Worm (Caenorhabditis elegans): Measurements from ENCODE around the gene rexd-1.

The rexd-1 gene

ce11 chrIII:1799407-1799806, 34.9 kb upstream of the rexd-1 start:
- TF ChIP-seq lin-13 (tag; optimal IDR thresholded peaks at IDR 0.05) (no peak), lsy-2 (tag; optimal IDR thresholded peaks at IDR 0.05) (no peak), zip-8 (tag; optimal IDR thresholded peaks at IDR 0.05) (peak; percentile 60)

- TF ChIP-seq elt-3 (tag; optimal IDR thresholded peaks at IDR 0.05) (no peak), unc-39 (tag; optimal IDR thresholded peaks at IDR 0.05) (no peak)
These were observed 31.3 kb upstream of the rexd-1 start for ce11 chrIII:1803000-1803399.

- TF ChIP-seq sptf-1 (tag; optimal IDR thresholded peaks at IDR 0.05) (peak; percentile 27), lin-13 (tag; optimal IDR thresholded peaks at IDR 0.05) (no peak)
These were observed 29.8 kb upstream of the rexd-1 start for ce11 chrIII:1804477-1804876.

ce11 chrIII:1805415-1806008, 28.8 kb upstream of the rexd-1 start:
- TF ChIP-seq ceh-83 (GFP tag; optimal IDR thresholded peaks at IDR 0.05) (no peak), ces-1 (GFP tag; optimal IDR thresholded peaks at IDR 0.05) (peak; percentile 35)

- no peak for TF ChIP-seq bed-3 (GFP tag; optimal IDR thresholded peaks at IDR 0.05)
- TF ChIP-seq ham-2 (GFP tag; optimal IDR thresholded peaks at IDR 0.05) = no peak
- TF ChIP-seq nhr-2 (tag; optimal IDR thresholded peaks at IDR 0.05) = no peak
- TF ChIP-seq lin-32 (GFP tag; optimal IDR thresholded peaks at IDR 0.05) = no peak
- no peak for TF ChIP-seq nhr-12 (tag; optimal IDR thresholded peaks at IDR 0.05)
- no peak for TF ChIP-seq elt-3 (tag; optimal IDR thresholded peaks at IDR 0.05)
- no peak for TF ChIP-seq lsy-2 (tag; optimal IDR thresholded peaks at IDR 0.05)
- no peak for TF ChIP-seq lin-13 (tag; optimal IDR thresholded peaks at IDR 0.05)
- TF ChIP-seq flh-1 (GFP tag; optimal IDR thresholded peaks at IDR 0.05) = no peak
- TF ChIP-seq nhr-237 (tag; optimal IDR thresholded peaks at IDR 0.05) = no peak
- no peak for TF ChIP-seq unc-39 (tag; optimal IDR thresholded peaks at IDR 0.05)
- no peak for TF ChIP-seq ces-1 (GFP tag; optimal IDR thresholded peaks at IDR 0.05)
- no peak for TF ChIP-seq pha-4 (tag; optimal IDR thresholded peaks at IDR 0.05)
These were observed 28.0 kb upstream of the rexd-1 start for ce11 chrIII:1806183-1806798.

ce11 chrIII:1807297-1807935, 26.9 kb upstream of the rexd-1 start:
- peak; percentile 6 for TF ChIP-seq ceh-39 (tag; optimal IDR thresholded peaks at IDR 0.05)

ce11 chrIII:1814285-1814684, 20.0 kb upstream of the rexd-1 start:
- TF ChIP-seq cnd-1 (tag; optimal IDR thresholded peaks at IDR 0.05) (no peak), nhr-28 (tag; optimal IDR thresholded peaks at IDR 0.05) (no peak), snpc-4 (tag; optimal IDR thresholded peaks at IDR 0.05) (no peak), lin-32 (GFP tag; optimal IDR thresholded peaks at IDR 0.05) (no peak), ceh-43 (GFP tag; optimal IDR thresholded peaks at IDR 0.05) (no peak), ces-1 (GFP tag; optimal IDR thresholded peaks at IDR 0.05) (no peak), blmp-1 (tag; optimal IDR thresholded peaks at IDR 0.05) (no peak), unc-120 (tag; optimal IDR thresholded peaks at IDR 0.05; ENCODE audit: poor library complexity, severe bottlenecking) (no peak), lin-13 (tag; optimal IDR thresholded peaks at IDR 0.05) (no peak), mep-1 (tag; optimal IDR thresholded peaks at IDR 0.05) (no peak), sem-2 (GFP tag; optimal IDR thresholded peaks at IDR 0.05) (no peak), drap-1 (GFP tag; optimal IDR thresholded peaks at IDR 0.05) (no peak), sptf-1 (tag; optimal IDR thresholded peaks at IDR 0.05) (no peak)

Data from whole organism, mixed stage, embryonic.